Worm (Caenorhabditis elegans) whole organism, young adult: ENCODE measurements around the gene F27E5.8.

Source experiments
- B0035.1 ChIP-seq: sonication (generic microtip); optimal IDR thresholded peaks from 2 replicates; lab custom pipeline; 2016; ENCODE audit warnings: missing genetic modification characterization, mild to moderate bottlenecking, missing compliant biosample characterization, missing genotype, missing genetic modification reagents
- F33H1.4 ChIP-seq: fragments of 200-800 bp; sonication (Bioruptor generic); IDR thresholded peaks from 2 replicates; pipeline ENCODE4 v1.3.6; 2022; ENCODE audit warnings: missing genetic modification reagents, missing genetic modification characterization, missing compliant biosample characterization
- Y79H2A.3 ChIP-seq: fragments of 200-800 bp; sonication (Bioruptor generic); conservative IDR thresholded peaks from 2 replicates; pipeline ENCODE4 v1.3.6; 2022; ENCODE audit warnings: missing genetic modification reagents, missing genetic modification characterization, missing compliant biosample characterization
- ama-1 ChIP-seq, 3 experiments: fragments of 150-350 bp in 1 of 3; sonication (generic microtip) in 2 of 3; optimal IDR thresholded peaks; 2 replicates each; lab custom pipeline; 2014 to 2018; ENCODE audit warnings: missing biosample characterization in 2 of 3, missing genetic modification characterization in 2 of 3, missing genetic modification reagents in 2 of 3
- dox-1 ChIP-seq: fragments of 200-800 bp; sonication (Bioruptor generic); IDR thresholded peaks from 2 replicates; pipeline ENCODE4 v1.3.6; 2022; ENCODE audit warnings: missing genetic modification reagents, missing genetic modification characterization, missing compliant biosample characterization
- efl-1 ChIP-seq: fragments of 150-350 bp; optimal IDR thresholded peaks from 2 replicates; lab custom pipeline; 2014; ENCODE audit warnings: missing biosample characterization, missing genetic modification reagents, missing genetic modification characterization
- lin-35 ChIP-seq, 3 experiments: fragments of 150-350 bp in 2 of 3; sonication (generic microtip) in 1 of 3; optimal IDR thresholded peaks; 2 replicates each; lab custom pipeline; 2014 to 2018; ENCODE audit warnings: missing biosample characterization in 3 of 3, missing genetic modification characterization in 3 of 3, missing genetic modification reagents in 3 of 3
- nfya-1 ChIP-seq: sonication (generic microtip); optimal IDR thresholded peaks from 2 replicates; lab custom pipeline; 2017; ENCODE audit warnings: antibody characterized with exemption, missing compliant biosample characterization, missing genetic modification characterization, borderline replicate concordance; ENCODE audit not compliant: insufficient read depth
- nhr-80 ChIP-seq: sonication (generic microtip); optimal IDR thresholded peaks from 2 replicates; lab custom pipeline; 2016; ENCODE audit warnings: missing genetic modification characterization, missing compliant biosample characterization
- unc-130 ChIP-seq: sonication (generic microtip); optimal IDR thresholded peaks from 2 replicates; lab custom pipeline; 2016; ENCODE audit warnings: missing genetic modification reagents, missing genetic modification characterization, missing compliant biosample characterization
- unc-62 ChIP-seq: fragments of 150-350 bp; optimal IDR thresholded peaks from 2 replicates; lab custom pipeline; 2014; ENCODE audit warnings: missing biosample characterization, missing genetic modification reagents, missing genetic modification characterization
- zim-3 ChIP-seq: sonication (generic microtip); optimal IDR thresholded peaks from 2 replicates; lab custom pipeline; 2017; ENCODE audit warnings: mild to moderate bottlenecking, missing genetic modification characterization, moderate library complexity, missing compliant biosample characterization
- ztf-28 ChIP-seq: fragments of 200-800 bp; sonication (Bioruptor generic); IDR thresholded peaks from 2 replicates; pipeline ENCODE4 v1.3.6; 2022; ENCODE audit warnings: missing genetic modification reagents, missing genetic modification characterization, missing compliant biosample characterization

DNA sequence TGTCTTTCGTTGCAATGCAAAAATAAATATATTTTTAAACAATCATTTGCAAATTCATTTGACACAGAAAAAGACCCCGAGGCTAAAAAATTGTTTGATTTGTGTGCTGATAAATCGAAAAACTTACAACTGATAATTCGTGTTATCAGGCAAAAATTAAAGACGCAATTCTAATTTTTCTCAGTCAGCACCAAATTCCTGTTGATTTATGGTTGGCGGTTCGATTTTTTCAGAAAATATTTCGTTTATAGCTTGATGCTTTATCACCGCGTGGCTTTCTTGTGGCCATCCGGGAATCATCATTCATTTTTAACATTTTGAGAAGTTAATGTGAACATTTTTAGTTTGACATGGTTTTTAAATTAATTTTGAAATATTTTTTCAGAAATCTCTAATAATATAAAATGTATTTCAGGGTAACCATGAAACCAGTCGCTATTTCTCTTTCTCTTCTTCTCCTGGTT is 11.9 kb upstream of the F27E5.8 start, which contains the start of gene asah-2:
- TF ChIP-seq B0035.1 (no peak), ama-1 (optimal IDR thresholded peaks at IDR 0.05; lab: Kevin White, UChicago) (no peak), ama-1 (GFP tag; optimal IDR thresholded peaks at IDR 0.05; lab: Kevin White, UChicago) (no peak), efl-1 (GFP tag; lab: Kevin White, UChicago) (no peak), zim-3 (no peak), ztf-28 (no peak), nfya-1 (tag; lab: Kevin White, UChicago) (no peak), Y79H2A.3 (no peak), unc-130 (GFP tag; lab: Kevin White, UChicago) (no peak), nhr-80 (tag; lab: Kevin White, UChicago) (peak; percentile 68), dox-1 (GFP tag; lab: Robert Waterston, UW) (no peak), unc-62 (GFP tag; lab: Kevin White, UChicago) (no peak), F33H1.4 (GFP tag; lab: Robert Waterston, UW) (no peak), lin-35 (GFP tag; optimal IDR thresholded peaks at IDR 0.05; lab: Kevin White, UChicago) (no peak)
